Worm (Caenorhabditis elegans) whole organism, L1 larva: ENCODE measurements around the gene C50F7.6.

Experiments used
- ama-1 ChIP-seq: fragments of 150-350 bp; optimal IDR thresholded peaks from 2 replicates; lab custom pipeline; 2014
- ceh-82 ChIP-seq, 3 experiments: fragments of 150-350 bp in 1 of 3; sonication (generic microtip) in 2 of 3; optimal IDR thresholded peaks; 2 replicates each; lab custom pipeline; 2014 to 2017; ENCODE audit warnings: missing biosample characterization in 3 of 3, missing genetic modification characterization in 3 of 3
- ceh-88 ChIP-seq: fragments of 200-800 bp; sonication (Bioruptor generic); IDR thresholded peaks from 2 replicates; pipeline ENCODE4 v1.3.6; 2022; ENCODE audit warnings: missing genetic modification characterization, missing compliant biosample characterization
- ces-1 ChIP-seq: fragments of 150-350 bp; optimal IDR thresholded peaks from 2 replicates; lab custom pipeline; 2014; ENCODE audit warnings: missing biosample characterization, missing genetic modification reagents, missing genetic modification characterization
- egl-27 ChIP-seq, 2 experiments: fragments of 150-350 bp in 1 of 2; sonication (generic microtip); optimal IDR thresholded peaks; 3 replicates each; lab custom pipeline; 2017 to 2018; ENCODE audit warnings: missing biosample characterization in 2 of 2, missing genetic modification characterization in 2 of 2, missing genetic modification reagents in 2 of 2
- lin-15B ChIP-seq: fragments of 150-350 bp; sonication (generic microtip); optimal IDR thresholded peaks from 3 replicates; lab custom pipeline; 2014; ENCODE audit warnings: missing biosample characterization, missing genetic modification characterization
- nhr-12 ChIP-seq: sonication (generic microtip); optimal IDR thresholded peaks from 2 replicates; lab custom pipeline; 2017; ENCODE audit warnings: missing biosample characterization, missing genetic modification characterization
- nhr-237 ChIP-seq: fragments of 150-350 bp; optimal IDR thresholded peaks from 2 replicates; lab custom pipeline; 2014; ENCODE audit warnings: missing biosample characterization, missing genetic modification characterization
- nhr-77 ChIP-seq: fragments of 150-350 bp; optimal IDR thresholded peaks from 2 replicates; lab custom pipeline; 2014; ENCODE audit warnings: missing biosample characterization, missing genetic modification characterization
- pqm-1 ChIP-seq: sonication (generic microtip); optimal IDR thresholded peaks from 3 replicates; lab custom pipeline; 2017; ENCODE audit warnings: missing biosample characterization, missing genetic modification characterization

DNA sequence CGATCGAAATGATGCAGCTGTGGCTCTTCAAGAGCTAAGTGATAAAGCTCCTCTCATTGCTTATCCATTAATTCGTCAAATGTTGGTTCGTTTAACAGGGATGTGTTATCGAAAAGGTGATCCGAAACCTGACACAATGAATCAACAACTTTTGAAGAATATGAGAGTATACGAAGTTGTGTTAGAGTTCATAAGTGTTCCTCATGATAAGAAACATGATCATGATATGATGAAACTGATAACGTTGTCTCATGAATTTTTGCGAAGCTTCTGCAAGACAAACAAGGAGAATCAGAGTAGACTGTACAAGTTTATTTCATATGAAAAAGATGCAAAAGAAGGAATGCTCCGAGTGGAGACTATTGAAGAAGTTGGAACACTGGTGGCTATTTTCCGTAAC lies 33.7 kb downstream of the C50F7.6 start:
- no peak for TF ChIP-seq ceh-88
- no peak for TF ChIP-seq ces-1 (GFP tag; lab: Kevin White, UChicago)
- TF ChIP-seq ceh-82 (tag; optimal IDR thresholded peaks at IDR 0.05; lab: Kevin White, UChicago) = no peak
- no peak for TF ChIP-seq egl-27 (tag; optimal IDR thresholded peaks at IDR 0.05; lab: Kevin White, UChicago)
- no peak for TF ChIP-seq lin-15B
- TF ChIP-seq pqm-1 (tag; lab: Kevin White, UChicago) = no peak
- TF ChIP-seq ama-1 (lab: Kevin White, UChicago) = no peak
- TF ChIP-seq nhr-237 (tag; lab: Kevin White, UChicago) = no peak
- no peak for TF ChIP-seq nhr-12 (tag; lab: Kevin White, UChicago)
- no peak for TF ChIP-seq nhr-77 (tag; lab: Kevin White, UChicago)
